Fruit fly (Drosophila melanogaster) whole organism, embryonic: ENCODE data around the gene CG18661.

Experiments used
- CG12071 ChIP-seq: fragments of 200-800 bp; sonication (Bioruptor generic); optimal IDR thresholded peaks from 3 replicates; lab custom pipeline; 2018; ENCODE audit warnings: missing biosample characterization, mild to moderate bottlenecking, missing genetic modification characterization
- bcd ChIP-seq: fragments of 200-800 bp; sonication (Bioruptor generic); optimal IDR thresholded peaks from 2 replicates; lab custom pipeline; 2017; ENCODE audit warnings: missing biosample characterization, mild to moderate bottlenecking, missing genetic modification characterization
- bowl ChIP-seq: fragments of 200-800 bp; sonication (Bioruptor generic); IDR thresholded peaks from 2 replicates; pipeline ENCODE4 v1.3.6; 2022; ENCODE audit warnings: missing biosample characterization, missing genetic modification characterization
- kni ChIP-seq: fragments of 200-800 bp; sonication (Bioruptor generic); optimal IDR thresholded peaks from 3 replicates; lab custom pipeline; 2017; ENCODE audit warnings: mild to moderate bottlenecking, missing biosample characterization, missing genetic modification reagents, missing genetic modification characterization
- nom ChIP-seq: fragments of 200-800 bp; sonication (Bioruptor generic); optimal IDR thresholded peaks from 2 replicates; lab custom pipeline; 2017; ENCODE audit warnings: missing biosample characterization, missing genetic modification characterization, mild to moderate bottlenecking, moderate library complexity, missing genetic modification reagents

DNA sequence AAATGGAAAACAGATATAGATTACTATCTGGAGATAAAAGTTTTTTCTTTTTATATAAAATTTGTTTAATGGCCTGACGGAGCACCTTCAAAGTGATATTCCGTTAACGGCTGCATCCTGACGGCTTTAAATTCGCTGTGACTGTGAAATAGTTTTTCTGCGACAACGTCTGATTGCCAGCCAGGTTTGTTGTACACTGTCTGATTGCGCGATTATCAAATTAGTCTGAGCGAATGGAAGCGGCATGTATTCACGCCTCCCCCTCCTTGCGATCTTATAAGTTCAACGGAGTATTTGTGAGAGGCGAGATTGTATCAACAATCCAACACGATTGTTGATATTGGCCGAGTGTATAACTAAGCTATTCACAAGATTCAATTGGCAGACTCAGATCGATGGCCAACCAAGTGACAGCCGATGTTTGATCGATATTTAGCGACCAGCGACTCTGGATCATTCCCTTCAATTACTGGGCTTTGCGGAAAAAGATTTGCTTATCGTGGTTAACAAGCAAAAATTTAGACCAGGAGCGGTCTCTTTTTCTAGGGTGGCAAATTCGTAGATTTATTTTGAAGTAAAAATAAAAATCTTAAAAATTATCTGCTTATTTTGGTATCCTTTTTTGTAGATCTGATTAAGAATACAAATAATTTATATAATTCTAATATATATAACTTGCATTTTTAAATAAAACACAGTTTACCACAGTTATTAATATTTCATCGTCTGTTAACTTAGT is 41.6 kb upstream of the CG18661 start:
- no peak for TF ChIP-seq bcd (GFP tag; lab: Kevin White, UChicago)
- TF ChIP-seq bowl (GFP tag; lab: Robert Waterston, UW) = no peak
- no peak for TF ChIP-seq kni
- TF ChIP-seq nom (GFP tag; lab: Kevin White, UChicago) = no peak
- TF ChIP-seq CG12071 (GFP tag; lab: Kevin White, UChicago) = no peak
